Worm (Caenorhabditis elegans) whole organism, young adult: ENCODE data around the gene ect-2.

Experiments
- B0035.1 ChIP-seq: sonication (generic microtip); optimal IDR thresholded peaks from 2 replicates; lab custom pipeline; 2016; ENCODE audit warnings: missing genetic modification characterization, mild to moderate bottlenecking, missing compliant biosample characterization, missing genotype, missing genetic modification reagents
- D2030.7 ChIP-seq: fragments of 200-800 bp; sonication (Bioruptor generic); IDR thresholded peaks from 2 replicates; pipeline ENCODE4 v1.3.6; 2022; ENCODE audit warnings: missing genetic modification reagents, missing genetic modification characterization, missing compliant biosample characterization
- F22D6.2 ChIP-seq: sonication (generic microtip); optimal IDR thresholded peaks from 2 replicates; lab custom pipeline; 2016; ENCODE audit warnings: mild to moderate bottlenecking, missing genetic modification characterization, missing compliant biosample characterization
- F52B5.7 ChIP-seq: sonication (generic microtip); optimal IDR thresholded peaks from 2 replicates; lab custom pipeline; 2016; ENCODE audit warnings: mild to moderate bottlenecking, missing genetic modification characterization, missing compliant biosample characterization
- F55B11.4 ChIP-seq: sonication (generic microtip); optimal IDR thresholded peaks from 2 replicates; lab custom pipeline; 2016; ENCODE audit warnings: missing compliant biosample characterization, missing genetic modification characterization, borderline replicate concordance; ENCODE audit not compliant: insufficient read depth
- K11D2.4 ChIP-seq: fragments of 200-800 bp; sonication (Bioruptor generic); IDR thresholded peaks from 2 replicates; pipeline ENCODE4 v1.3.6; 2022; ENCODE audit warnings: missing genetic modification reagents, missing genetic modification characterization, missing compliant biosample characterization
- K12H6.12 ChIP-seq: fragments of 200-800 bp; sonication (Bioruptor generic); optimal IDR thresholded peaks from 2 replicates; lab custom pipeline; 2018; ENCODE audit warnings: mild to moderate bottlenecking, missing genetic modification characterization, missing compliant biosample characterization
- Y79H2A.3 ChIP-seq: fragments of 200-800 bp; sonication (Bioruptor generic); conservative IDR thresholded peaks from 2 replicates; pipeline ENCODE4 v1.3.6; 2022; ENCODE audit warnings: missing genetic modification reagents, missing genetic modification characterization, missing compliant biosample characterization
- ZK185.1 ChIP-seq: sonication (generic microtip); optimal IDR thresholded peaks from 2 replicates; lab custom pipeline; 2016; ENCODE audit warnings: mild to moderate bottlenecking, missing genetic modification characterization, missing compliant biosample characterization; ENCODE audit not compliant: poor library complexity, severe bottlenecking
- ama-1 ChIP-seq, 3 experiments: fragments of 150-350 bp in 1 of 3; sonication (generic microtip) in 2 of 3; optimal IDR thresholded peaks; 2 replicates each; lab custom pipeline; 2014 to 2018; ENCODE audit warnings: missing biosample characterization in 2 of 3, missing genetic modification characterization in 2 of 3, missing genetic modification reagents in 2 of 3
- aptf-3 ChIP-seq: fragments of 200-800 bp; sonication (Bioruptor generic); IDR thresholded peaks from 2 replicates; pipeline ENCODE4 v1.3.6; 2022; ENCODE audit warnings: missing genetic modification characterization, missing compliant biosample characterization
- atf-7 ChIP-seq: sonication (generic microtip); optimal IDR thresholded peaks from 2 replicates; lab custom pipeline; 2017; ENCODE audit warnings: mild to moderate bottlenecking, missing genetic modification characterization, missing compliant biosample characterization
- athp-1 ChIP-seq: sonication (generic microtip); optimal IDR thresholded peaks from 2 replicates; lab custom pipeline; 2017; ENCODE audit warnings: mild to moderate bottlenecking, missing genetic modification characterization, missing compliant biosample characterization
- bed-1 ChIP-seq: fragments of 200-800 bp; sonication (Bioruptor generic); IDR thresholded peaks from 2 replicates; pipeline ENCODE4 v1.3.6; 2022; ENCODE audit warnings: missing genetic modification reagents, missing genetic modification characterization, missing compliant biosample characterization
- cebp-1 ChIP-seq, 2 experiments: fragments of 200-800 bp in 1 of 2; sonication (Bioruptor generic) in 1 of 2; sonication (generic microtip) in 1 of 2; IDR thresholded peaks in 1 of 2; optimal IDR thresholded peaks in 1 of 2; 2 replicates each; pipeline versions ENCODE4 v1.3.6 to Lab custom; 2017 to 2022; ENCODE audit warnings: missing compliant biosample characterization in 2 of 2, missing genetic modification characterization in 2 of 2, mild to moderate bottlenecking in 1 of 2, missing genetic modification reagents in 1 of 2, moderate library complexity in 1 of 2
- ceh-27 ChIP-seq: fragments of 200-800 bp; sonication (Bioruptor generic); optimal IDR thresholded peaks from 2 replicates; lab custom pipeline; 2018; ENCODE audit warnings: mild to moderate bottlenecking, missing genetic modification characterization, moderate library complexity, missing compliant biosample characterization
- ceh-40 ChIP-seq: fragments of 200-800 bp; sonication (Bioruptor generic); IDR thresholded peaks from 2 replicates; pipeline ENCODE4 v1.3.6; 2022; ENCODE audit warnings: missing genetic modification characterization, missing compliant biosample characterization
- ceh-91 ChIP-seq: fragments of 200-800 bp; sonication (Bioruptor generic); IDR thresholded peaks from 2 replicates; pipeline ENCODE4 v1.3.6; 2022; ENCODE audit warnings: missing genetic modification reagents, missing genetic modification characterization, missing compliant biosample characterization
- egl-44 ChIP-seq: fragments of 200-800 bp; sonication (Bioruptor generic); IDR thresholded peaks from 2 replicates; pipeline ENCODE4 v1.3.6; 2022; ENCODE audit warnings: missing genetic modification reagents, missing genetic modification characterization, missing compliant biosample characterization
- hlh-26 ChIP-seq: fragments of 200-800 bp; sonication (Bioruptor generic); conservative IDR thresholded peaks from 2 replicates; pipeline ENCODE4 v1.3.6; 2022; ENCODE audit warnings: missing genetic modification reagents, missing genetic modification characterization, missing compliant biosample characterization
- lin-26 ChIP-seq: fragments of 200-800 bp; sonication (Bioruptor generic); IDR thresholded peaks from 2 replicates; pipeline ENCODE4 v1.3.6; 2022; ENCODE audit warnings: missing genetic modification reagents, missing genetic modification characterization, missing compliant biosample characterization
- lin-35 ChIP-seq, 3 experiments: fragments of 150-350 bp in 2 of 3; sonication (generic microtip) in 1 of 3; optimal IDR thresholded peaks; 2 replicates each; lab custom pipeline; 2014 to 2018; ENCODE audit warnings: missing biosample characterization in 3 of 3, missing genetic modification characterization in 3 of 3, missing genetic modification reagents in 3 of 3
- lir-1 ChIP-seq: fragments of 200-800 bp; sonication (Bioruptor generic); conservative IDR thresholded peaks from 2 replicates; pipeline ENCODE4 v1.3.6; 2022; ENCODE audit warnings: missing genetic modification reagents, missing genetic modification characterization, missing compliant biosample characterization
- lsy-27 ChIP-seq: sonication (generic microtip); optimal IDR thresholded peaks from 2 replicates; lab custom pipeline; 2017; ENCODE audit warnings: missing genetic modification characterization, mild to moderate bottlenecking, missing compliant biosample characterization, antibody characterized with exemption, missing genotype, borderline replicate concordance; ENCODE audit not compliant: insufficient read depth
- madf-3 ChIP-seq: fragments of 200-800 bp; sonication (Bioruptor generic); IDR thresholded peaks from 2 replicates; pipeline ENCODE4 v1.3.6; 2022; ENCODE audit warnings: missing genetic modification reagents, missing genetic modification characterization, missing compliant biosample characterization
- madf-8 ChIP-seq: fragments of 200-800 bp; sonication (Bioruptor generic); conservative IDR thresholded peaks from 2 replicates; pipeline ENCODE4 v1.3.6; 2022; ENCODE audit warnings: missing genetic modification reagents, missing genetic modification characterization, missing compliant biosample characterization
- mxl-1 ChIP-seq: sonication (generic microtip); optimal IDR thresholded peaks from 2 replicates; lab custom pipeline; 2016; ENCODE audit warnings: missing genetic modification characterization, missing compliant biosample characterization
- pbrm-1 ChIP-seq: fragments of 200-800 bp; sonication (Bioruptor generic); IDR thresholded peaks from 2 replicates; pipeline ENCODE4 v1.3.6; 2022; ENCODE audit warnings: missing genetic modification reagents, missing genetic modification characterization, missing compliant biosample characterization
- pha-4 ChIP-seq: fragments of 150-350 bp; sonication (generic microtip); optimal IDR thresholded peaks from 2 replicates; lab custom pipeline; 2014; ENCODE audit warnings: missing biosample characterization, missing genetic modification reagents, missing genetic modification characterization
- rcor-1 ChIP-seq: fragments of 200-800 bp; sonication (Bioruptor generic); IDR thresholded peaks from 2 replicates; pipeline ENCODE4 v1.3.6; 2022; ENCODE audit warnings: missing genetic modification reagents, missing genetic modification characterization, missing compliant biosample characterization
- rec-8 ChIP-seq, 2 experiments: sonication (generic microtip); optimal IDR thresholded peaks; 2 replicates each; lab custom pipeline; 2016; ENCODE audit warnings: mild to moderate bottlenecking in 2 of 2, missing genetic modification characterization in 2 of 2, missing genetic modification reagents in 2 of 2, missing genotype in 2 of 2, missing biosample characterization in 1 of 2, missing compliant biosample characterization in 1 of 2, moderate library complexity in 1 of 2
- snpc-1.1 ChIP-seq: sonication (generic microtip); optimal IDR thresholded peaks from 2 replicates; lab custom pipeline; 2017; ENCODE audit warnings: missing genetic modification characterization, mild to moderate bottlenecking, missing compliant biosample characterization, antibody characterized with exemption, moderate library complexity, missing genotype, missing genetic modification reagents; ENCODE audit not compliant: insufficient read depth
- tbp1 ChIP-seq: fragments of 200-800 bp; sonication (Bioruptor generic); optimal IDR thresholded peaks from 2 replicates; lab custom pipeline; 2018; ENCODE audit warnings: mild to moderate bottlenecking, missing genetic modification characterization, missing compliant biosample characterization
- tbx-9 ChIP-seq: sonication (generic microtip); optimal IDR thresholded peaks from 2 replicates; lab custom pipeline; 2016; ENCODE audit warnings: borderline replicate concordance, missing genetic modification characterization, inconsistent platforms, missing compliant biosample characterization
- xnd-1 ChIP-seq: sonication (generic microtip); optimal IDR thresholded peaks from 2 replicates; lab custom pipeline; 2016; ENCODE audit warnings: missing genotype, missing genetic modification reagents, missing genetic modification characterization, missing compliant biosample characterization
- ztf-18 ChIP-seq: sonication (generic microtip); optimal IDR thresholded peaks from 2 replicates; lab custom pipeline; 2016; ENCODE audit warnings: missing genotype, mild to moderate bottlenecking, missing genetic modification characterization, missing compliant biosample characterization
- ztf-26 ChIP-seq: sonication (generic microtip); optimal IDR thresholded peaks from 2 replicates; lab custom pipeline; 2017; ENCODE audit warnings: missing genetic modification characterization, missing compliant biosample characterization

The ect-2 gene

ce11 chrII:10808708-10809343, 25.1 kb upstream of the ect-2 start, which contains the start of gene R06F6.14 (continued):
- TF ChIP-seq pha-4 (tag; lab: Kevin White, UChicago) (no peak), D2030.7 (no peak), tbx-9 (tag; lab: Kevin White, UChicago) (no peak), madf-3 (GFP tag; lab: Robert Waterston, UW) (no peak), lir-1 (GFP tag; lab: Robert Waterston, UW) (no peak), mxl-1 (tag; lab: Kevin White, UChicago) (no peak), ceh-27 (GFP tag; lab: Kevin White, UChicago) (no peak)

ce11 chrII:10805437-10805836, 21.7 kb upstream of the ect-2 start, which contains the start of gene ceh-62:
TSS of gene ceh-62 (plus strand) at chrII:10805737.
- TF ChIP-seq madf-8 (GFP tag; lab: Robert Waterston, UW) (no peak), lsy-27 (tag; lab: Kevin White, UChicago) (no peak), aptf-3 (GFP tag; lab: Robert Waterston, UW) (no peak), pbrm-1 (GFP tag; lab: Robert Waterston, UW) (no peak), K11D2.4 (GFP tag; lab: Robert Waterston, UW) (no peak), ztf-26 (tag; lab: Kevin White, UChicago) (no peak), B0035.1 (tag; lab: Kevin White, UChicago) (no peak), ceh-40 (GFP tag; lab: Robert Waterston, UW) (no peak), F52B5.7 (tag; lab: Kevin White, UChicago) (no peak), rec-8 (tag; optimal IDR thresholded peaks at IDR 0.05; lab: Kevin White, UChicago) (no peak)

DNA sequence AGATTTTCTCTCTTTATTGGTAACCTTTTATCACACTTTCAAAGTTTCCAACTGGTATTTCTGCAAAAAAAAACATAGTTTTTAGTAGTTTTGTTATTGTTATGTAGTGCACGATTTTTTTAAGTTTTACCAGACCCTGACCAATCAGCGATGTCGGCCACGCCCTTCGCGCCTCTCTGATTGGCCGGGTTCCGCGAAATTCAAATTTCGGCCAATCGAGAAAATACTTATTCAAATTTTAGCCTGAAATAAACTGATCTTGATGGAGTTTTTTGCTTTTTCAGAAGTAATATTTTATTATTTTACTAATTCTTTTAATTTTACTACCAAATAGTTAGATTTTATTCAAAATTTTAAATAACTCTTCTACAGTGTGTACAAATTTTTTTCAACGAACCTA, 21.1 kb upstream of the ect-2 start:
- TF ChIP-seq F22D6.2 (tag; lab: Kevin White, UChicago) (no peak), rcor-1 (no peak), lsy-27 (tag; lab: Kevin White, UChicago) (no peak), lin-35 (GFP tag; optimal IDR thresholded peaks at IDR 0.05; lab: Kevin White, UChicago) (no peak), hlh-26 (GFP tag; lab: Robert Waterston, UW) (no peak), athp-1 (tag; lab: Kevin White, UChicago) (no peak), ztf-18 (tag; lab: Kevin White, UChicago) (no peak), mxl-1 (tag; lab: Kevin White, UChicago) (no peak), lin-26 (GFP tag; lab: Robert Waterston, UW) (no peak), ceh-40 (GFP tag; lab: Robert Waterston, UW) (no peak), pbrm-1 (GFP tag; lab: Robert Waterston, UW) (no peak), bed-1 (GFP tag; lab: Robert Waterston, UW) (no peak)

DNA sequence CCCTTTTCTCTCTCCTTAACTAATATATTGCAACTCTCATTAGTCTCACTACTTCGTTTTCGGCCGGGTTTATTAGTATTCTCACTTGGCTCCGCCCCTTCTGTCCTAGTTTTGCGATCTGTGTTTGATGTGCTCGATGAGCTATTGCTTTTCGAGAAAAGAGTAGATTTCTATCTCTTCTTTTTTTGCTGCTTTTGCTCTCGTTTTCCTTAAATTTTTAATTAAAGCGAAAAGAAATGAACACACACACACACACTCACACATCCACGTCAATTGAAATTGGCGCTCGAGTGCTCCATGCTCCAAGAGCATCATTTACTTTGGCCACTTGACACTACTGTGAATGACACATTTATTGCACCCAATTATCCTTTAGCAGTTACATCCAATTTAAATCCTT, 20.7 kb upstream of the ect-2 start:
- no peak for TF ChIP-seq cebp-1 (GFP tag; IDR thresholded peaks at IDR 0.05; lab: Robert Waterston, UW)
- no peak for TF ChIP-seq cebp-1 (tag; optimal IDR thresholded peaks at IDR 0.05; lab: Kevin White, UChicago)
- no peak for TF ChIP-seq lin-35 (GFP tag; optimal IDR thresholded peaks at IDR 0.05; lab: Kevin White, UChicago)
- TF ChIP-seq tbp1 (GFP tag; lab: Kevin White, UChicago): no peak
- no peak for TF ChIP-seq snpc-1.1 (tag; lab: Kevin White, UChicago)
- TF ChIP-seq K12H6.12 (tag; lab: Kevin White, UChicago): no peak
- TF ChIP-seq ztf-26 (tag; lab: Kevin White, UChicago): no peak
- no peak for TF ChIP-seq atf-7 (tag; lab: Kevin White, UChicago)
- TF ChIP-seq Y79H2A.3 (GFP tag; lab: Robert Waterston, UW): no peak
- TF ChIP-seq ZK185.1 (tag; lab: Kevin White, UChicago): no peak
- no peak for TF ChIP-seq ceh-91 (GFP tag; lab: Robert Waterston, UW)
- no peak for TF ChIP-seq ama-1 (optimal IDR thresholded peaks at IDR 0.05; lab: Kevin White, UChicago)
- TF ChIP-seq ama-1 (GFP tag; optimal IDR thresholded peaks at IDR 0.05; lab: Kevin White, UChicago): no peak
- no peak for TF ChIP-seq xnd-1
- no peak for TF ChIP-seq F55B11.4
- no peak for TF ChIP-seq egl-44 (GFP tag; lab: Robert Waterston, UW)
